Worm (Caenorhabditis elegans): ENCODE results near the gene sru-19.

DNA sequence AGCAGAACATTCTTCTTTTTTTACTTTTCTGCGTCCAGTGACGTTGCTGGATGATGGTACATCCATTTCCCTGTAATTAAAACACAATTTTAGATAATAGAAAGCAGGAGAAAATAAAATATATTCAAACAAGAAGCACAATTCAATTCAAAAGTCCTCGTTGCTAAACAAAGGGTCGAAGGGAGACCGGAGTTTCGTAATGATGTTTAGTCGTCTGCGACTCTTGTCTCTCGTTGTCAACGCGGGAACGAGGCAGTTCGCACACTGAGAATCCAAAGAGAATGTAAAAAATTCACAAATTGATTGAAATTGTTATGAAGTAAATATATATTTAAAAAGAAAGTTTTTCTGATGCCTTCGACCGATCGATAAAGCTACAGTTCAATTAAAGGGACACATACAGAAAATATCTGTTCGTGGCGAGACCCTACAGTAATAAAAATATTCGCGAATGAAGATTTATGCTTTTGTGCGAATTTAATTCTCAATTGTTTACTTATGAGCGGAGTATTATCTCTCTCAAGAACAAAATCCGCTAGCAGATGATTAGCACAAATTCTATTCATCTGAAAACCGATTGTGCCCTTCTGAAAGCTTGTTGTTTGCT lies 47.0 kb upstream of the sru-19 start, which contains the start of gene dpy-26:
- TF ChIP-seq ztf-4 (tag; optimal IDR thresholded peaks at IDR 0.05) = no peak
- TF ChIP-seq nhr-77 (tag; optimal IDR thresholded peaks at IDR 0.05) = no peak
- TF ChIP-seq nhr-12 (tag; optimal IDR thresholded peaks at IDR 0.05) = no peak
- TF ChIP-seq alr-1 (tag; optimal IDR thresholded peaks at IDR 0.05) = no peak
- TF ChIP-seq ceh-82 (tag; optimal IDR thresholded peaks at IDR 0.05) = no peak
- no peak for TF ChIP-seq lin-11 (tag; optimal IDR thresholded peaks at IDR 0.05)
- TF ChIP-seq sma-9 (GFP tag; optimal IDR thresholded peaks at IDR 0.05) = no peak
- TF ChIP-seq sma-9 (tag; optimal IDR thresholded peaks at IDR 0.05) = no peak
- no peak for TF ChIP-seq unc-62 (GFP tag; optimal IDR thresholded peaks at IDR 0.05)
- no peak for TF ChIP-seq nhr-23 (tag; optimal IDR thresholded peaks at IDR 0.05)
- no peak for TF ChIP-seq sem-4 (tag; optimal IDR thresholded peaks at IDR 0.05)
- no peak for TF ChIP-seq egl-27 (tag; optimal IDR thresholded peaks at IDR 0.05)
- TF ChIP-seq elt-3 (tag; optimal IDR thresholded peaks at IDR 0.05) = no peak

All from whole organism, L2 larva.